Fruit fly (Drosophila melanogaster) whole organism, embryonic: Measurements from ENCODE around the gene CG1231.

Source experiments
- CG16779 ChIP-seq: fragments of 200-800 bp; sonication (Bioruptor generic); IDR thresholded peaks from 2 replicates; pipeline ENCODE4 v1.3.6; 2022; ENCODE audit warnings: missing biosample characterization, missing genetic modification characterization
- CG31441 ChIP-seq: fragments of 200-800 bp; sonication (Bioruptor generic); IDR thresholded peaks from 2 replicates; pipeline ENCODE4 v1.3.6; 2022; ENCODE audit warnings: missing biosample characterization, missing genetic modification characterization
- CG4707 ChIP-seq: fragments of 200-800 bp; sonication (Bioruptor generic); optimal IDR thresholded peaks from 2 replicates; lab custom pipeline; 2018; ENCODE audit warnings: missing biosample characterization, mild to moderate bottlenecking, missing genetic modification characterization, moderate library complexity
- CG8281 ChIP-seq: fragments of 200-800 bp; sonication (Bioruptor generic); optimal IDR thresholded peaks from 2 replicates; lab custom pipeline; 2018; ENCODE audit warnings: missing biosample characterization, mild to moderate bottlenecking, missing genetic modification characterization, moderate library complexity
- Nf-YC ChIP-seq: fragments of 200-800 bp; optimal IDR thresholded peaks from 3 replicates; lab custom pipeline; 2019; ENCODE audit warnings: missing biosample characterization, mild to moderate bottlenecking, missing genetic modification characterization, moderate library complexity
- ttk ChIP-seq: fragments of 200-800 bp; sonication (Bioruptor generic); IDR thresholded peaks from 2 replicates; pipeline ENCODE4 v2.1.2; 2022; ENCODE audit warnings: missing biosample characterization, missing genetic modification characterization

dm6 chr3L:311607-312006, 44.6 kb upstream of the CG1231 start:
- TF ChIP-seq Nf-YC (tag; lab: Kevin White, UChicago) (no peak), CG8281 (tag; lab: Kevin White, UChicago) (no peak), ttk (GFP tag; lab: Robert Waterston, UW) (no peak), CG4707 (GFP tag; lab: Kevin White, UChicago) (no peak), CG16779 (GFP tag; lab: Robert Waterston, UW) (no peak), CG31441 (no peak)
